Fruit fly (Drosophila melanogaster) whole organism, embryonic: ENCODE data around the gene Tailor.

Experiments used
- Adf1 ChIP-seq: fragments of 200-800 bp; sonication (Bioruptor generic); IDR thresholded peaks from 2 replicates; pipeline ENCODE4 v1.3.6; 2022; ENCODE audit warnings: missing biosample characterization, missing genetic modification characterization
- Atf-2 ChIP-seq: fragments of 200-800 bp; sonication (Bioruptor generic); optimal IDR thresholded peaks from 2 replicates; lab custom pipeline; 2016; ENCODE audit warnings: missing biosample characterization, missing genetic modification characterization
- B-H2 ChIP-seq: fragments of 200-800 bp; sonication (Bioruptor generic); optimal IDR thresholded peaks from 2 replicates; lab custom pipeline; 2018; ENCODE audit warnings: missing biosample characterization, mild to moderate bottlenecking, missing genetic modification characterization
- Bteb2 ChIP-seq: fragments of 200-800 bp; sonication (Bioruptor generic); optimal IDR thresholded peaks from 2 replicates; lab custom pipeline; 2016; ENCODE audit warnings: missing biosample characterization, missing genetic modification characterization
- CG10321 ChIP-seq: fragments of 200-800 bp; sonication (Bioruptor generic); IDR thresholded peaks from 2 replicates; pipeline ENCODE4 v1.3.6; 2022; ENCODE audit warnings: missing biosample characterization, missing genetic modification characterization
- CG10979 ChIP-seq: fragments of 200-800 bp; sonication (Bioruptor generic); optimal IDR thresholded peaks from 2 replicates; lab custom pipeline; 2018; ENCODE audit warnings: missing biosample characterization, mild to moderate bottlenecking, missing genetic modification characterization, moderate library complexity
- CG12219 ChIP-seq: fragments of 200-800 bp; sonication (Bioruptor generic); optimal IDR thresholded peaks from 3 replicates; lab custom pipeline; 2018; ENCODE audit warnings: missing biosample characterization, mild to moderate bottlenecking, missing genetic modification characterization
- CG12942 ChIP-seq: fragments of 200-800 bp; sonication (Bioruptor generic); optimal IDR thresholded peaks from 3 replicates; lab custom pipeline; 2016; ENCODE audit warnings: missing biosample characterization, missing genetic modification characterization
- CG13123 ChIP-seq: fragments of 200-800 bp; sonication (Bioruptor generic); optimal IDR thresholded peaks from 2 replicates; lab custom pipeline; 2016; ENCODE audit warnings: missing biosample characterization, missing genetic modification characterization
- CG14860 ChIP-seq: fragments of 200-800 bp; sonication (Bioruptor generic); IDR thresholded peaks from 3 replicates; pipeline ENCODE4 v1.3.6; 2022; ENCODE audit warnings: missing biosample characterization, missing genetic modification characterization; ENCODE audit not compliant: partially characterized antibody
- CG14965 ChIP-seq: fragments of 200-800 bp; sonication (Bioruptor generic); optimal IDR thresholded peaks from 2 replicates; lab custom pipeline; 2016; ENCODE audit warnings: missing biosample characterization, missing genetic modification characterization, borderline replicate concordance
- CG18011 ChIP-seq: fragments of 200-800 bp; sonication (Bioruptor generic); optimal IDR thresholded peaks from 2 replicates; lab custom pipeline; 2017; ENCODE audit warnings: missing biosample characterization, missing genetic modification characterization, mild to moderate bottlenecking, moderate library complexity, missing genotype
- CG34376 ChIP-seq: fragments of 200-800 bp; sonication (Bioruptor generic); optimal IDR thresholded peaks from 2 replicates; lab custom pipeline; 2018; ENCODE audit warnings: missing biosample characterization, mild to moderate bottlenecking, missing genetic modification characterization
- CG3847 ChIP-seq: fragments of 200-800 bp; sonication (Bioruptor generic); IDR thresholded peaks from 2 replicates; pipeline ENCODE4 v1.3.6; 2022; ENCODE audit warnings: missing biosample characterization, missing genetic modification characterization
- CG5953 ChIP-seq: fragments of 200-800 bp; sonication (Bioruptor generic); IDR thresholded peaks from 2 replicates; pipeline ENCODE4 v1.3.6; 2022; ENCODE audit warnings: missing biosample characterization, missing genetic modification characterization
- CG6254 ChIP-seq: fragments of 200-800 bp; sonication (Bioruptor generic); optimal IDR thresholded peaks from 3 replicates; lab custom pipeline; 2017; ENCODE audit warnings: mild to moderate bottlenecking, missing biosample characterization, missing genetic modification reagents, missing genetic modification characterization
- CG7745 ChIP-seq: fragments of 200-800 bp; sonication (Bioruptor generic); optimal IDR thresholded peaks from 2 replicates; lab custom pipeline; 2018; ENCODE audit warnings: missing biosample characterization, mild to moderate bottlenecking, missing genetic modification characterization, moderate library complexity
- CG8924 ChIP-seq: fragments of 200-800 bp; optimal IDR thresholded peaks from 3 replicates; lab custom pipeline; 2019; ENCODE audit warnings: missing biosample characterization, mild to moderate bottlenecking, missing genetic modification characterization, moderate library complexity
- CG9932 ChIP-seq: fragments of 200-800 bp; sonication (Bioruptor generic); IDR thresholded peaks from 2 replicates; pipeline ENCODE4 v1.3.6; 2022; ENCODE audit warnings: missing biosample characterization, missing genetic modification characterization
- Dbx ChIP-seq: fragments of 200-800 bp; sonication (Bioruptor generic); IDR thresholded peaks from 3 replicates; pipeline ENCODE4 v1.3.6; 2022; ENCODE audit warnings: missing biosample characterization, missing genetic modification characterization
- Dek ChIP-seq: fragments of 200-800 bp; sonication (Bioruptor generic); optimal IDR thresholded peaks from 3 replicates; lab custom pipeline; 2019; ENCODE audit warnings: missing biosample characterization, mild to moderate bottlenecking, missing genetic modification characterization, moderate library complexity
- E2f2 ChIP-seq: fragments of 200-800 bp; sonication (Bioruptor generic); IDR thresholded peaks from 2 replicates; pipeline ENCODE4 v1.3.6; 2022; ENCODE audit warnings: missing biosample characterization, missing genetic modification characterization
- H15 ChIP-seq: fragments of 200-800 bp; sonication (Bioruptor generic); IDR thresholded peaks from 3 replicates; pipeline ENCODE4 v1.3.6; 2022; ENCODE audit warnings: missing biosample characterization, missing genetic modification characterization
- HmgZ ChIP-seq: fragments of 200-800 bp; sonication (Bioruptor generic); optimal IDR thresholded peaks from 2 replicates; lab custom pipeline; 2018; ENCODE audit warnings: missing biosample characterization, mild to moderate bottlenecking, missing genetic modification characterization
- Kr ChIP-seq: fragments of 200-800 bp; sonication (Bioruptor generic); optimal IDR thresholded peaks from 2 replicates; lab custom pipeline; 2017; ENCODE audit warnings: missing biosample characterization, mild to moderate bottlenecking, missing genetic modification characterization
- Med ChIP-seq: fragments of 200-800 bp; sonication (Bioruptor generic); peaks from one replicate; lab custom pipeline; 2016; ENCODE audit warnings: missing biosample characterization, missing genetic modification characterization, mild to moderate bottlenecking, inconsistent platforms, moderate library complexity
- Meics ChIP-seq: fragments of 200-800 bp; sonication (Bioruptor generic); optimal IDR thresholded peaks from 2 replicates; lab custom pipeline; 2017; ENCODE audit warnings: missing biosample characterization, mild to moderate bottlenecking, missing genetic modification characterization
- NC2α ChIP-seq: fragments of 200-800 bp; sonication (Bioruptor generic); optimal IDR thresholded peaks from 2 replicates; lab custom pipeline; 2016; ENCODE audit warnings: missing biosample characterization, missing genetic modification characterization
- Optix ChIP-seq: fragments of 200-800 bp; sonication (Bioruptor generic); IDR thresholded peaks from 3 replicates; pipeline ENCODE4 v1.3.6; 2022; ENCODE audit warnings: missing biosample characterization, missing genetic modification characterization
- aop ChIP-seq: fragments of 200-800 bp; sonication (Bioruptor generic); IDR thresholded peaks from 2 replicates; pipeline ENCODE4 v1.3.6; 2022; ENCODE audit warnings: missing biosample characterization, missing genetic modification characterization
- chinmo ChIP-seq: fragments of 200-800 bp; sonication (Bioruptor generic); IDR thresholded peaks from 4 replicates; pipeline ENCODE4 v1.3.6; 2022; ENCODE audit warnings: missing biosample characterization, missing genetic modification characterization; ENCODE audit not compliant: partially characterized antibody
- ci ChIP-seq: fragments of 200-800 bp; sonication (Bioruptor generic); IDR thresholded peaks from 3 replicates; pipeline ENCODE4 v1.3.6; 2022; ENCODE audit warnings: missing biosample characterization, missing genetic modification characterization
- crol ChIP-seq: fragments of 200-800 bp; sonication (Bioruptor generic); IDR thresholded peaks from 2 replicates; pipeline ENCODE4 v1.3.6; 2022; ENCODE audit warnings: missing biosample characterization, missing genetic modification characterization
- da ChIP-seq: fragments of 200-800 bp; sonication (Bioruptor generic); optimal IDR thresholded peaks from 2 replicates; lab custom pipeline; 2016; ENCODE audit warnings: missing biosample characterization, missing genetic modification characterization
- dm ChIP-seq: fragments of 200-800 bp; sonication (Bioruptor generic); optimal IDR thresholded peaks from 3 replicates; lab custom pipeline; 2016; ENCODE audit warnings: missing biosample characterization, missing genetic modification characterization
- ems ChIP-seq: fragments of 200-800 bp; sonication (Bioruptor generic); optimal IDR thresholded peaks from 3 replicates; lab custom pipeline; 2016; ENCODE audit warnings: missing biosample characterization, missing genetic modification characterization
- fd64A ChIP-seq: fragments of 200-800 bp; sonication (Bioruptor generic); optimal IDR thresholded peaks from 3 replicates; lab custom pipeline; 2018; ENCODE audit warnings: missing biosample characterization, mild to moderate bottlenecking, missing genetic modification characterization
- fru ChIP-seq: fragments of >200 bp; optimal IDR thresholded peaks from 2 replicates; lab custom pipeline; 2017
- gcm ChIP-seq: fragments of 200-800 bp; sonication (Bioruptor generic); optimal IDR thresholded peaks from 2 replicates; lab custom pipeline; 2019; ENCODE audit warnings: missing biosample characterization, mild to moderate bottlenecking, missing genetic modification characterization, moderate library complexity
- hbn ChIP-seq: fragments of 200-800 bp; sonication (Bioruptor generic); IDR thresholded peaks from 2 replicates; pipeline ENCODE4 v1.3.6; 2022; ENCODE audit warnings: missing biosample characterization, missing genetic modification characterization; ENCODE audit not compliant: partially characterized antibody
- hth ChIP-seq: fragments of >200 bp; optimal IDR thresholded peaks from 2 replicates; lab custom pipeline; 2017; ENCODE audit warnings: inconsistent platforms
- jigr1 ChIP-seq: fragments of 200-800 bp; sonication (Bioruptor generic); IDR thresholded peaks from 3 replicates; pipeline ENCODE4 v1.3.6; 2022; ENCODE audit warnings: missing biosample characterization, missing genetic modification characterization
- jumu ChIP-seq: fragments of 200-800 bp; sonication (Bioruptor generic); optimal IDR thresholded peaks from 3 replicates; lab custom pipeline; 2016; ENCODE audit warnings: missing biosample characterization, missing genetic modification characterization
- lmd ChIP-seq: fragments of 200-800 bp; sonication (Bioruptor generic); IDR thresholded peaks from 2 replicates; pipeline ENCODE4 v1.3.6; 2022; ENCODE audit warnings: missing biosample characterization, missing genetic modification characterization
- luna ChIP-seq: fragments of 200-800 bp; sonication (Bioruptor generic); optimal IDR thresholded peaks from 2 replicates; lab custom pipeline; 2016; ENCODE audit warnings: missing biosample characterization, missing genetic modification characterization
- odd ChIP-seq: fragments of 200-800 bp; sonication (Bioruptor generic); optimal IDR thresholded peaks from 2 replicates; lab custom pipeline; 2017; ENCODE audit warnings: missing biosample characterization, mild to moderate bottlenecking, missing genetic modification characterization
- peb ChIP-seq: fragments of 200-800 bp; sonication (Bioruptor generic); IDR thresholded peaks from 2 replicates; pipeline ENCODE4 v1.3.6; 2022; ENCODE audit warnings: missing biosample characterization, missing genetic modification characterization
- pita ChIP-seq: fragments of 200-800 bp; sonication (Bioruptor generic); optimal IDR thresholded peaks from 2 replicates; lab custom pipeline; 2017; ENCODE audit warnings: missing biosample characterization, mild to moderate bottlenecking, missing genetic modification characterization
- sisA ChIP-seq: fragments of 200-800 bp; sonication (Bioruptor generic); IDR thresholded peaks from 2 replicates; pipeline ENCODE4 v1.3.6; 2022; ENCODE audit warnings: missing biosample characterization, missing genetic modification characterization
- slou ChIP-seq: fragments of 200-800 bp; sonication (Bioruptor generic); optimal IDR thresholded peaks from 3 replicates; lab custom pipeline; 2016; ENCODE audit warnings: missing biosample characterization, missing genetic modification characterization
- wor ChIP-seq: fragments of 200-800 bp; sonication (Bioruptor generic); IDR thresholded peaks from 2 replicates; pipeline ENCODE4 v1.3.6; 2022; ENCODE audit warnings: missing biosample characterization, missing genetic modification characterization
- zen ChIP-seq: fragments of 200-800 bp; sonication (Bioruptor generic); optimal IDR thresholded peaks from 3 replicates; lab custom pipeline; 2018; ENCODE audit warnings: missing biosample characterization, mild to moderate bottlenecking, missing genetic modification characterization, moderate library complexity

Tailor gene

dm6 chr3R:7108589-7109312, 22.9 kb upstream of the Tailor start (continued):
- TF ChIP-seq fd64A (GFP tag; lab: Kevin White, UChicago) (peak; percentile 92), odd (GFP tag; lab: Kevin White, UChicago) (peak; percentile 86), H15 (no peak), NC2α (GFP tag; lab: Kevin White, UChicago) (peak; percentile 88), Adf1 (GFP tag; lab: Robert Waterston, UW) (no peak), zen (tag; lab: Kevin White, UChicago) (peak; percentile 98), Optix (GFP tag; lab: Robert Waterston, UW) (no peak), CG8924 (tag; lab: Kevin White, UChicago) (peak; percentile 98), Meics (peak; percentile 75), fru (lab: Kevin White, UChicago) (no peak), gcm (peak; percentile 97), Atf-2 (peak; percentile 94), wor (GFP tag; lab: Robert Waterston, UW) (no peak), slou (GFP tag; lab: Kevin White, UChicago) (peak; percentile 69), ems (GFP tag; lab: Kevin White, UChicago) (peak; percentile 87), peb (GFP tag; lab: Robert Waterston, UW) (no peak), CG3847 (GFP tag; lab: Robert Waterston, UW) (no peak), CG12942 (GFP tag; lab: Kevin White, UChicago) (peak; percentile 94), sisA (GFP tag; lab: Robert Waterston, UW) (no peak), CG7745 (tag; lab: Kevin White, UChicago) (peak; percentile 72), E2f2 (GFP tag; lab: Robert Waterston, UW) (no peak), CG13123 (GFP tag; lab: Kevin White, UChicago) (peak; percentile 93), Dbx (no peak), jigr1 (GFP tag; lab: Robert Waterston, UW) (no peak), lmd (GFP tag; lab: Robert Waterston, UW) (no peak), CG9932 (GFP tag; lab: Robert Waterston, UW) (no peak), ci (no peak), CG14860 (GFP tag; lab: Robert Waterston, UW) (no peak), CG10321 (GFP tag; lab: Robert Waterston, UW) (no peak), CG10979 (peak; percentile 99), HmgZ (tag; lab: Kevin White, UChicago) (peak; percentile 84), CG18011 (GFP tag; lab: Kevin White, UChicago) (peak; percentile 49), CG12219 (GFP tag; lab: Kevin White, UChicago) (peak; percentile 90), Bteb2 (GFP tag; lab: Kevin White, UChicago) (peak; percentile 84), luna (GFP tag; lab: Kevin White, UChicago) (no peak), da (GFP tag; lab: Kevin White, UChicago) (peak; percentile 64), hth (lab: Kevin White, UChicago) (no peak), dm (GFP tag; lab: Kevin White, UChicago) (peak; percentile 79), crol (GFP tag; lab: Robert Waterston, UW) (no peak), hbn (GFP tag; lab: Robert Waterston, UW) (no peak), CG34376 (GFP tag; lab: Kevin White, UChicago) (peak; percentile 5), CG6254 (GFP tag; lab: Kevin White, UChicago) (peak; percentile 93), aop (GFP tag; lab: Robert Waterston, UW) (no peak), Med (peak; percentile 91), B-H2 (no peak), chinmo (GFP tag; lab: Robert Waterston, UW) (no peak), pita (GFP tag; lab: Kevin White, UChicago) (no peak), Kr (GFP tag; lab: Kevin White, UChicago) (peak; percentile 83), jumu (GFP tag; lab: Kevin White, UChicago) (peak; percentile 87), Dek (tag; lab: Kevin White, UChicago) (peak; percentile 72), CG14965 (GFP tag; lab: Kevin White, UChicago) (peak; percentile 45), CG5953 (GFP tag; lab: Robert Waterston, UW) (no peak)
